Fruit fly (Drosophila melanogaster): ENCODE measurements around the gene TSG101.

Gene TSG101

dm6 chr3L:16818063-16818462 is 24.0 kb upstream of the TSG101 start (continued):
- TF ChIP-seq danr (GFP tag; IDR thresholded peaks at IDR 0.05): no peak
- TF ChIP-seq Lim3 (GFP tag; IDR thresholded peaks at IDR 0.05): no peak
- no peak for TF ChIP-seq ab (GFP tag; optimal IDR thresholded peaks at IDR 0.05)
- TF ChIP-seq BEAF-32 (GFP tag; optimal IDR thresholded peaks at IDR 0.05): no peak
- no peak for TF ChIP-seq gcm2 (GFP tag; optimal IDR thresholded peaks at IDR 0.05)
- TF ChIP-seq Antp (GFP tag; optimal IDR thresholded peaks at IDR 0.05): no peak
- TF ChIP-seq mld (GFP tag; IDR thresholded peaks at IDR 0.05; ENCODE audit: partially characterized antibody): no peak
- no peak for TF ChIP-seq CG1647 (GFP tag; optimal IDR thresholded peaks at IDR 0.05)
- no peak for TF ChIP-seq CG5245 (GFP tag; optimal IDR thresholded peaks at IDR 0.05)
- no peak for TF ChIP-seq zf30C (GFP tag; optimal IDR thresholded peaks at IDR 0.05)
- no peak for TF ChIP-seq maf-S (GFP tag; optimal IDR thresholded peaks at IDR 0.05)
- TF ChIP-seq CG5953 (GFP tag; IDR thresholded peaks at IDR 0.05): no peak
- no peak for TF ChIP-seq Hey (tag; optimal IDR thresholded peaks at IDR 0.05)
- TF ChIP-seq Xrp1 (GFP tag; IDR thresholded peaks at IDR 0.05): peak; percentile 24; the same call in 1 of the 2 replicates
- no peak for TF ChIP-seq vnd (GFP tag; IDR thresholded peaks at IDR 0.05; ENCODE audit: partially characterized antibody)
- TF ChIP-seq Med (GFP tag): peak; percentile 38
- no peak for TF ChIP-seq pita (GFP tag; optimal IDR thresholded peaks at IDR 0.05)
- TF ChIP-seq Chrac-16 (GFP tag; optimal IDR thresholded peaks at IDR 0.05): no peak
- TF ChIP-seq CG12769 (tag; optimal IDR thresholded peaks at IDR 0.05): no peak
- no peak for TF ChIP-seq cg (GFP tag; optimal IDR thresholded peaks at IDR 0.05)
- TF ChIP-seq CG34422 (GFP tag; IDR thresholded peaks at IDR 0.05): no peak
- no peak for TF ChIP-seq CG13123 (GFP tag; optimal IDR thresholded peaks at IDR 0.05)
- TF ChIP-seq otp (GFP tag; IDR thresholded peaks at IDR 0.05): no peak
- no peak for TF ChIP-seq ind (GFP tag; optimal IDR thresholded peaks at IDR 0.05)
- no peak for TF ChIP-seq CG4707 (GFP tag; optimal IDR thresholded peaks at IDR 0.05)
- peak; percentile 86 for TF ChIP-seq lbe (GFP tag; optimal IDR thresholded peaks at IDR 0.05)
- no peak for TF ChIP-seq tx (GFP tag; optimal IDR thresholded peaks at IDR 0.05)
- no peak for TF ChIP-seq CG8290 (GFP tag; optimal IDR thresholded peaks at IDR 0.05)
- TF ChIP-seq CG8290 (tag; optimal IDR thresholded peaks at IDR 0.05): no peak
- TF ChIP-seq corto (GFP tag; optimal IDR thresholded peaks at IDR 0.05): peak; percentile 58
- TF ChIP-seq bsh (GFP tag; optimal IDR thresholded peaks at IDR 0.05): peak; percentile 34 to 82
- no peak for TF ChIP-seq HLH54F (GFP tag; optimal IDR thresholded peaks at IDR 0.05)
- TF ChIP-seq CG18476 (GFP tag; optimal IDR thresholded peaks at IDR 0.05): no peak
- TF ChIP-seq B-H2 (GFP tag; optimal IDR thresholded peaks at IDR 0.05): no peak
- no peak for TF ChIP-seq tin (GFP tag; optimal IDR thresholded peaks at IDR 0.05)
- TF ChIP-seq CG6689 (GFP tag; IDR thresholded peaks at IDR 0.05): 0 out of 2 replicates have a peak, but pooled peaks have one; percentile 21
- no peak for TF ChIP-seq CG4820 (GFP tag; optimal IDR thresholded peaks at IDR 0.05)
- no peak for TF ChIP-seq peb (GFP tag; IDR thresholded peaks at IDR 0.05)
- TF ChIP-seq Sin3A (optimal IDR thresholded peaks at IDR 0.05): no peak
- no peak for TF ChIP-seq CG3163 (GFP tag; optimal IDR thresholded peaks at IDR 0.05)
- TF ChIP-seq CG10543 (GFP tag; optimal IDR thresholded peaks at IDR 0.05): no peak
- TF ChIP-seq disco-r (GFP tag; optimal IDR thresholded peaks at IDR 0.05): no peak
- no peak for TF ChIP-seq CG10565 (GFP tag; optimal IDR thresholded peaks at IDR 0.05)
- TF ChIP-seq Nf-YB (GFP tag; optimal IDR thresholded peaks at IDR 0.05): no peak
- TF ChIP-seq NC2β (GFP tag; optimal IDR thresholded peaks at IDR 0.05): no peak
- TF ChIP-seq hkb (optimal IDR thresholded peaks at IDR 0.05): no peak
- TF ChIP-seq hkb (GFP tag; IDR thresholded peaks at IDR 0.05): no peak
- no peak for TF ChIP-seq CG3995 (GFP tag; optimal IDR thresholded peaks at IDR 0.05)
- TF ChIP-seq pros (GFP tag; optimal IDR thresholded peaks at IDR 0.05): no peak
- no peak for TF ChIP-seq CG17359 (tag; optimal IDR thresholded peaks at IDR 0.05)
- TF ChIP-seq crc (GFP tag; optimal IDR thresholded peaks at IDR 0.05): no peak
- TF ChIP-seq unpg (GFP tag; optimal IDR thresholded peaks at IDR 0.05): no peak
- TF ChIP-seq CG15073 (GFP tag; optimal IDR thresholded peaks at IDR 0.05): no peak
